Worm (Caenorhabditis elegans): ENCODE data around the gene taf-9.

The taf-9 gene

ce11 chrIII:13641588-13641987, 17.5 kb downstream of the taf-9 start, which contains the start of gene acbp-5:
Gene acbp-5 (minus strand): TSS chrIII:13641688.
- TF ChIP-seq ztf-23 (GFP tag; IDR thresholded peaks at IDR 0.05) (no peak), cog-1 (tag; optimal IDR thresholded peaks at IDR 0.05) (no peak), T22C8.4 (GFP tag; IDR thresholded peaks at IDR 0.05) (no peak), ztf-29 (GFP tag; IDR thresholded peaks at IDR 0.05) (no peak), klf-2 (GFP tag; conservative IDR thresholded peaks at IDR 0.05) (no peak), ref-1 (GFP tag; conservative IDR thresholded peaks at IDR 0.05) (no peak), flt-1 (GFP tag; IDR thresholded peaks at IDR 0.05) (no peak), med-1 (GFP tag; optimal IDR thresholded peaks at IDR 0.05; ENCODE audit: insufficient read depth) (no peak), tab-1 (GFP tag; IDR thresholded peaks at IDR 0.05) (no peak)

DNA sequence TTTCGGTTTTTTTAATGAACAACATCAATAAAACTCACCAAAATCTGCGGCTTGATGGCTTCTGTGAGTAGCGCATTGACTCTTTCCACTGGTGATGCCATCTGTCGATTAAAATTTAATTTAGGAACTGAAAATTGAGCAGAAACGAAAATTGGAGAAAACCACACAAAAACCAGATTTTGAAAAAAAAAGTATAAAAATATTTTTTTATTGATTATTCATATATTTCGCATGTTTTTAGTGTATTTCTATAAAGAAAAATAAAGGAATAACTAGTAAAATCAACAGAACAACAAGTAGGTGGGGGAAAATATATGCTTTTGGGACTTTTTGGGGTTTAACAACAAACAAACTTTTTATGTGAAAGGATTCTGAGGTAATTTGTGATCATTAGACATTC, 18.2 kb downstream of the taf-9 start, which contains the start of gene T12D8.10:
Gene T12D8.10, minus strand, starts transcription at position 101 of the 400 bp plus-strand sequence.
- TF ChIP-seq flt-1 (GFP tag; IDR thresholded peaks at IDR 0.05) (no peak), cog-1 (tag; optimal IDR thresholded peaks at IDR 0.05) (no peak), ref-1 (GFP tag; conservative IDR thresholded peaks at IDR 0.05) (no peak), ztf-23 (GFP tag; IDR thresholded peaks at IDR 0.05) (no peak)

DNA sequence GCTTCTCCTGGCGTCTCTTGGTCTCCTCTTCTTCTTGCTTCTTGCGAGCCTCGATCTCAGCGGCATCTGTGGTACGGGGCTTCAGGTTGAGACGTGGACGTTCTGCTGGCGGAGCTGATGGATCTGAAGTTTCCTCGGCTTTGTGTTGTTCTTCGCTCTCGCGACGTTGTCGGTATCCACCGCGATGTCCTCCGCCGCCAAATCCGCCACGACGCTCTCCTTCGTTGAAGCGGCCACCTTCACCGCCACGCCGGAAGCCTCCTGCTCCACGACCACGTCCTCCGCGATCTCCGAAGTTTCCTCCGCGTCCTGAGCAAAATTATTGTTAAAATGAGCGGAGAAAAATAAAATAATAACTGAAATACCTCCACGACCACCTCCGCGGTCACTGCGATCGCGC, 18.7 kb downstream of the taf-9 start:
- TF ChIP-seq cog-1 (tag; optimal IDR thresholded peaks at IDR 0.05) (no peak), tab-1 (GFP tag; IDR thresholded peaks at IDR 0.05) (no peak), ztf-29 (GFP tag; IDR thresholded peaks at IDR 0.05) (no peak), T22C8.4 (GFP tag; IDR thresholded peaks at IDR 0.05) (no peak)

ce11 chrIII:13643534-13643933, 19.5 kb downstream of the taf-9 start, which contains the start of the genes drr-2 and set-16:
Gene drr-2 (minus strand): TSS chrIII:13643570.
Gene set-16 (plus strand): TSS chrIII:13643916.
- peak; percentile 96 for TF ChIP-seq T22C8.4 (GFP tag; IDR thresholded peaks at IDR 0.05)
- peak; percentile 31 for TF ChIP-seq med-1 (GFP tag; optimal IDR thresholded peaks at IDR 0.05; ENCODE audit: insufficient read depth)
- no peak for TF ChIP-seq klf-2 (GFP tag; conservative IDR thresholded peaks at IDR 0.05)
- TF ChIP-seq ref-1 (GFP tag; conservative IDR thresholded peaks at IDR 0.05), result no peak
- peak; percentile 100 for TF ChIP-seq ztf-23 (GFP tag; IDR thresholded peaks at IDR 0.05)
- peak; percentile 98 for TF ChIP-seq cog-1 (tag; optimal IDR thresholded peaks at IDR 0.05)
- TF ChIP-seq flt-1 (GFP tag; IDR thresholded peaks at IDR 0.05), result peak; percentile 84

DNA sequence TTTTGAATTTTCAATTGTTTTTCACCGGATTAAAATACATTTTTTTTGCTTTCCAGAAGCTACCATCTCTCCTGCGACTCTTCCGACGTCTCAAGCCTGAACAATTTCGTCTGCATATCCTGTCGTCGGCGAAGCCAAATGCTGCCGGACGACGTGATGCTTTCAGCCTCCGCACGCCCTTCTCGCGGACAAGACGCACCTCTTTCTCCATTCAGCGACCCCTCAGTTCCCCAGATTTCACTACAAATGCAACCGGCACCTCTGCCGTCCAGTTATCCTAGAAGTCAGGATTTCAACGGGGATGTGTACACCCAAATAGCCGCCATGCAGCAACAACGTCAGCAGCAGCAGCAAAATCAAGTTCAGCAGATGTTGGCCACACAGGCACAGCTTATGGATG, 20.2 kb downstream of the taf-9 start:
- TF ChIP-seq tab-1 (GFP tag; IDR thresholded peaks at IDR 0.05) (no peak), med-1 (GFP tag; optimal IDR thresholded peaks at IDR 0.05; ENCODE audit: insufficient read depth) (no peak), flt-1 (GFP tag; IDR thresholded peaks at IDR 0.05) (0 out of 2 replicates have a peak, but pooled peaks have one; percentile 18), ztf-29 (GFP tag; IDR thresholded peaks at IDR 0.05) (no peak), T22C8.4 (GFP tag; IDR thresholded peaks at IDR 0.05) (no peak), ztf-23 (GFP tag; IDR thresholded peaks at IDR 0.05) (no peak), klf-2 (GFP tag; conservative IDR thresholded peaks at IDR 0.05) (no peak), ref-1 (GFP tag; conservative IDR thresholded peaks at IDR 0.05) (no peak)

ce11 chrIII:13645885-13646488, 21.9 kb downstream of the taf-9 start:
- TF ChIP-seq tab-1 (GFP tag; IDR thresholded peaks at IDR 0.05) (no peak), ztf-23 (GFP tag; IDR thresholded peaks at IDR 0.05) (no peak), flt-1 (GFP tag; IDR thresholded peaks at IDR 0.05) (peak; percentile 48; the same call in 1 of the 2 replicates)

- TF ChIP-seq ztf-23 (GFP tag; IDR thresholded peaks at IDR 0.05), result no peak
- no peak for TF ChIP-seq flt-1 (GFP tag; IDR thresholded peaks at IDR 0.05)
- TF ChIP-seq med-1 (GFP tag; optimal IDR thresholded peaks at IDR 0.05; ENCODE audit: insufficient read depth), result no peak
- TF ChIP-seq tab-1 (GFP tag; IDR thresholded peaks at IDR 0.05), result no peak
- TF ChIP-seq ztf-29 (GFP tag; IDR thresholded peaks at IDR 0.05), result no peak
- TF ChIP-seq ref-1 (GFP tag; conservative IDR thresholded peaks at IDR 0.05), result no peak
- TF ChIP-seq T22C8.4 (GFP tag; IDR thresholded peaks at IDR 0.05), result no peak
- TF ChIP-seq klf-2 (GFP tag; conservative IDR thresholded peaks at IDR 0.05), result no peak
- TF ChIP-seq cog-1 (tag; optimal IDR thresholded peaks at IDR 0.05), result no peak
Measured at ce11 chrIII:13648540-13648939, 24.5 kb downstream of the taf-9 start.

DNA sequence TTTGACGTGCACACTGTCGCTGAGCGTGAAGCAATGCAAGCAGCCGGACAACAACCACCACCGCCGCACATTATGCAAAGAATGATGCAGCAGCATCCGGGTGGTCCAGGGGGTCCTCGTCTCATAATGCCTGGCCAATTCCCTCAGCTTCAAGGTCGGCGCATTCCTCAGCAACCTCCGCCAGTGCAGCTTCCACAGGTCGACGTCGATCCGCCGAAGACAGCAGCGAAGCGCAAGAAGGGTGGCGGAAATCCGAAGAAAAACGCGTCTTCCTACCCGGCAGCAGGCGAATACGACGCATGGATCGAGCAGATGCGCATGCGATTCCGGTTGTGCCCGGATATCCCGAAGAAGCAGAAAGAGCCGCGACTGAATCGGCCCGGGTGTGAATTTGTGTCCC, 27.3 kb downstream of the taf-9 start:
- no peak for TF ChIP-seq ref-1 (GFP tag; conservative IDR thresholded peaks at IDR 0.05)
- 0 out of 2 replicates have a peak, but pooled peaks have one; percentile 43 for TF ChIP-seq ztf-23 (GFP tag; IDR thresholded peaks at IDR 0.05)

DNA sequence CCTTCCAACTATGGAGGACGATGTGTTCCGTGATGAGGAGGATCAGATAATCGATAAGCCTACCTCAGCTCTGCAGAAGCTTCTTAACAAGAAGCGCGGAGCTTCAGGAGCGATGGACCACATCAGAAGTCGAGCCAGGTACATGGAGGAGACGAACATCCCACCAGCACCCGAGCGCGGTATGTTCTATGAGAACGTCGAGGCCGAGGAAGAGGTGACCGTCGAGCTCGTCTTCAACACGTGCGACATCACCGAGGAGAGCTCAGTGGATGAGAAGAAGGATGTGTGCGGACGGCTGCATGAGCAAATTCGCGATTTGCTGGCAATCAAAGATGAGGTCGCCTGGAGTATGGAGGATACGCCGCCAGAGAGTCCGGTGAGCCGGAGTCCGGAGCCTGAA, 27.9 kb downstream of the taf-9 start:
- TF ChIP-seq flt-1 (GFP tag; IDR thresholded peaks at IDR 0.05) (no peak), ztf-29 (GFP tag; IDR thresholded peaks at IDR 0.05) (no peak), cog-1 (tag; optimal IDR thresholded peaks at IDR 0.05) (no peak), tab-1 (GFP tag; IDR thresholded peaks at IDR 0.05) (no peak), ref-1 (GFP tag; conservative IDR thresholded peaks at IDR 0.05) (no peak), ztf-23 (GFP tag; IDR thresholded peaks at IDR 0.05) (no peak), med-1 (GFP tag; optimal IDR thresholded peaks at IDR 0.05; ENCODE audit: insufficient read depth) (no peak), T22C8.4 (GFP tag; IDR thresholded peaks at IDR 0.05) (no peak), klf-2 (GFP tag; conservative IDR thresholded peaks at IDR 0.05) (no peak)

- no peak for TF ChIP-seq ztf-23 (GFP tag; IDR thresholded peaks at IDR 0.05)
- no peak for TF ChIP-seq tab-1 (GFP tag; IDR thresholded peaks at IDR 0.05)
- TF ChIP-seq T22C8.4 (GFP tag; IDR thresholded peaks at IDR 0.05), result no peak
- no peak for TF ChIP-seq med-1 (GFP tag; optimal IDR thresholded peaks at IDR 0.05; ENCODE audit: insufficient read depth)
- no peak for TF ChIP-seq klf-2 (GFP tag; conservative IDR thresholded peaks at IDR 0.05)
- TF ChIP-seq cog-1 (tag; optimal IDR thresholded peaks at IDR 0.05), result no peak
- no peak for TF ChIP-seq flt-1 (GFP tag; IDR thresholded peaks at IDR 0.05)
Measured at ce11 chrIII:13652708-13653107, 28.6 kb downstream of the taf-9 start.

Data from whole organism, midembryonic.